Worm (Caenorhabditis elegans): ENCODE results near the gene F23A7.4.
A peak's percentile ranks its signal among the peaks of the same experiment; 100 is the strongest.

Gene F23A7.4

ce11 chrX:16209660-16210059 lies 2.7 kb upstream of the F23A7.4 start (continued):
- TF ChIP-seq B0035.1 (tag; optimal IDR thresholded peaks at IDR 0.05) (peak; percentile 75), hrde-1 (tag; optimal IDR thresholded peaks at IDR 0.05; ENCODE audit: borderline replicate concordance) (peak; percentile 56), bed-1 (GFP tag; IDR thresholded peaks at IDR 0.05) (0 out of 2 replicates have a peak, but pooled peaks have one; percentile 74), pbrm-1 (GFP tag; IDR thresholded peaks at IDR 0.05) (peak; percentile 92), nhr-120 (GFP tag; IDR thresholded peaks at IDR 0.05) (0 out of 2 replicates have a peak, but pooled peaks have one; percentile 65), F49E8.2 (tag; optimal IDR thresholded peaks at IDR 0.05; ENCODE audit: insufficient read depth) (peak; percentile 47), somi-1 (GFP tag; optimal IDR thresholded peaks at IDR 0.05) (peak; percentile 75), B0019.2 (GFP tag; conservative IDR thresholded peaks at IDR 0.05) (no peak), lin-40 (tag; optimal IDR thresholded peaks at IDR 0.05) (peak; percentile 96), unc-62 (GFP tag; optimal IDR thresholded peaks at IDR 0.05) (no peak), dpff-1 (tag; optimal IDR thresholded peaks at IDR 0.05) (no peak), akir-1 (GFP tag; optimal IDR thresholded peaks at IDR 0.05) (peak; percentile 76), F10E7.11 (tag; optimal IDR thresholded peaks at IDR 0.05) (peak; percentile 77), attf-6 (GFP tag; IDR thresholded peaks at IDR 0.05) (peak; percentile 76; the same call in 1 of the 2 replicates), nhr-27 (tag; optimal IDR thresholded peaks at IDR 0.05) (peak; percentile 62), let-607 (tag; optimal IDR thresholded peaks at IDR 0.05) (peak; percentile 57 to 71), xnd-1 (tag; optimal IDR thresholded peaks at IDR 0.05) (no peak), F33H1.4 (GFP tag; IDR thresholded peaks at IDR 0.05) (0 out of 2 replicates have a peak, but pooled peaks have one; percentile 17), cebp-2 (GFP tag; IDR thresholded peaks at IDR 0.05) (peak; percentile 91; the same call in 1 of the 2 replicates), F57A8.1 (GFP tag; optimal IDR thresholded peaks at IDR 0.05) (peak; percentile 87), sptf-2 (GFP tag; optimal IDR thresholded peaks at IDR 0.05) (peak; percentile 79), T26A5.8 (tag; optimal IDR thresholded peaks at IDR 0.05) (peak; percentile 91), cebp-1 (GFP tag; IDR thresholded peaks at IDR 0.05) (peak; percentile 74), cebp-1 (tag; optimal IDR thresholded peaks at IDR 0.05) (peak; percentile 88), lir-1 (GFP tag; conservative IDR thresholded peaks at IDR 0.05) (peak; percentile 52), athp-1 (tag; optimal IDR thresholded peaks at IDR 0.05) (peak; percentile 71), madf-6 (GFP tag; IDR thresholded peaks at IDR 0.05) (peak; percentile 77), repo-1 (tag; optimal IDR thresholded peaks at IDR 0.05) (peak; percentile 92), die-1 (tag; optimal IDR thresholded peaks at IDR 0.05) (peak; percentile 81), snpc-1.1 (tag; optimal IDR thresholded peaks at IDR 0.05; ENCODE audit: insufficient read depth) (peak; percentile 70), B0261.1 (tag; optimal IDR thresholded peaks at IDR 0.05) (peak; percentile 99), ztf-25 (GFP tag; IDR thresholded peaks at IDR 0.05) (peak; percentile 81), F22D6.2 (tag; optimal IDR thresholded peaks at IDR 0.05) (peak; percentile 50), Y56A3A.18 (GFP tag; IDR thresholded peaks at IDR 0.05) (peak; percentile 96), atf-7 (tag; optimal IDR thresholded peaks at IDR 0.05) (peak; percentile 80), hsf-1 (GFP tag; IDR thresholded peaks at IDR 0.05) (peak; percentile 53; the same call in 1 of the 2 replicates), hmg-20 (GFP tag; IDR thresholded peaks at IDR 0.05) (peak; percentile 91), C17E4.6 (GFP tag; IDR thresholded peaks at IDR 0.05) (peak; percentile 39; the same call in 1 of the 2 replicates), egl-18 (GFP tag; IDR thresholded peaks at IDR 0.05) (peak; percentile 89), lin-26 (GFP tag; IDR thresholded peaks at IDR 0.05) (peak; percentile 97), D2030.7 (GFP tag; IDR thresholded peaks at IDR 0.05) (peak; percentile 80), F57C9.4 (tag; optimal IDR thresholded peaks at IDR 0.05) (peak; percentile 61), let-526 (GFP tag; IDR thresholded peaks at IDR 0.05) (peak; percentile 67; the same call in 1 of the 2 replicates), F39B2.1 (GFP tag; IDR thresholded peaks at IDR 0.05) (peak; percentile 84; the same call in 1 of the 2 replicates), hlh-26 (GFP tag; conservative IDR thresholded peaks at IDR 0.05) (no peak), K11D2.4 (GFP tag; IDR thresholded peaks at IDR 0.05) (peak; percentile 92), ceh-40 (GFP tag; IDR thresholded peaks at IDR 0.05) (peak; percentile 80), madf-3 (GFP tag; IDR thresholded peaks at IDR 0.05) (peak; percentile 84)

All from whole organism, young adult.